Worm (Caenorhabditis elegans) whole organism, late embryonic: ENCODE measurements around the gene sru-6.

Source experiments
- Y22D7AL.16 ChIP-seq: sonication (generic microtip); optimal IDR thresholded peaks from 2 replicates; lab custom pipeline; 2016; ENCODE audit warnings: missing genetic modification characterization, missing compliant biosample characterization
- ahr-1 ChIP-seq: sonication (generic microtip); optimal IDR thresholded peaks from 2 replicates; lab custom pipeline; 2016; ENCODE audit warnings: missing genetic modification characterization, missing compliant biosample characterization
- ceh-18 ChIP-seq: sonication (generic microtip); optimal IDR thresholded peaks from 2 replicates; lab custom pipeline; 2016; ENCODE audit warnings: missing genetic modification characterization, missing compliant biosample characterization
- ceh-30 ChIP-seq: fragments of 150-350 bp; optimal IDR thresholded peaks from 2 replicates; lab custom pipeline; 2014; ENCODE audit warnings: missing biosample characterization, missing genetic modification characterization
- ceh-31 ChIP-seq: sonication (generic microtip); optimal IDR thresholded peaks from 2 replicates; lab custom pipeline; 2016; ENCODE audit warnings: missing genetic modification characterization, missing compliant biosample characterization
- ceh-34 ChIP-seq: sonication (generic microtip); optimal IDR thresholded peaks from 2 replicates; lab custom pipeline; 2016; ENCODE audit warnings: mild to moderate bottlenecking, missing genetic modification characterization, missing compliant biosample characterization
- ceh-45 ChIP-seq: fragments of 200-800 bp; sonication (Bioruptor generic); IDR thresholded peaks from 2 replicates; pipeline ENCODE4 v1.3.6; 2022; ENCODE audit warnings: missing genetic modification reagents, missing genetic modification characterization, missing compliant biosample characterization
- ceh-6 ChIP-seq: fragments of 200-800 bp; sonication (Bioruptor generic); optimal IDR thresholded peaks from 2 replicates; lab custom pipeline; 2018; ENCODE audit warnings: mild to moderate bottlenecking, missing genetic modification characterization, missing compliant biosample characterization
- che-1 ChIP-seq: sonication (generic microtip); optimal IDR thresholded peaks from 2 replicates; lab custom pipeline; 2016; ENCODE audit warnings: mild to moderate bottlenecking, missing genetic modification characterization, missing compliant biosample characterization
- dve-1 ChIP-seq: sonication (generic microtip); optimal IDR thresholded peaks from 2 replicates; lab custom pipeline; 2017; ENCODE audit warnings: antibody characterized with exemption, mild to moderate bottlenecking, missing genetic modification characterization, missing compliant biosample characterization
- elt-2 ChIP-seq: sonication (generic microtip); optimal IDR thresholded peaks from 2 replicates; lab custom pipeline; 2016; ENCODE audit warnings: missing genetic modification reagents, missing genetic modification characterization, missing compliant biosample characterization
- elt-4 ChIP-seq: sonication (generic microtip); optimal IDR thresholded peaks from 2 replicates; lab custom pipeline; 2016; ENCODE audit warnings: missing genetic modification characterization, missing compliant biosample characterization
- fkh-6 ChIP-seq: sonication (generic microtip); optimal IDR thresholded peaks from 2 replicates; lab custom pipeline; 2016; ENCODE audit warnings: missing genetic modification characterization, missing compliant biosample characterization
- hlh-15 ChIP-seq: sonication (generic microtip); optimal IDR thresholded peaks from 2 replicates; lab custom pipeline; 2016; ENCODE audit warnings: missing genetic modification characterization, missing compliant biosample characterization
- hlh-30 ChIP-seq: sonication (generic microtip); optimal IDR thresholded peaks from 2 replicates; lab custom pipeline; 2017; ENCODE audit warnings: antibody characterized with exemption, missing genetic modification characterization, missing compliant biosample characterization; ENCODE audit not compliant: insufficient read depth
- hlh-6 ChIP-seq: sonication (generic microtip); optimal IDR thresholded peaks from 2 replicates; lab custom pipeline; 2016; ENCODE audit warnings: missing genotype, missing genetic modification characterization, missing compliant biosample characterization
- lim-6 ChIP-seq: sonication (generic microtip); optimal IDR thresholded peaks from 2 replicates; lab custom pipeline; 2016; ENCODE audit warnings: missing genetic modification characterization, missing compliant biosample characterization
- madf-2 ChIP-seq: sonication (generic microtip); optimal IDR thresholded peaks from 2 replicates; lab custom pipeline; 2017; ENCODE audit warnings: missing genetic modification characterization, missing compliant biosample characterization
- nfya-1 ChIP-seq: sonication (generic microtip); optimal IDR thresholded peaks from 2 replicates; lab custom pipeline; 2017; ENCODE audit warnings: missing genetic modification characterization, mild to moderate bottlenecking, missing compliant biosample characterization, antibody characterized with exemption, moderate library complexity
- nhr-232 ChIP-seq: sonication (generic microtip); optimal IDR thresholded peaks from 2 replicates; lab custom pipeline; 2016; ENCODE audit warnings: missing genetic modification characterization, missing compliant biosample characterization
- pat-9 ChIP-seq: fragments of 200-800 bp; sonication (Bioruptor generic); optimal IDR thresholded peaks from 2 replicates; lab custom pipeline; 2018; ENCODE audit warnings: mild to moderate bottlenecking, missing genetic modification characterization, moderate library complexity, missing compliant biosample characterization
- pax-1 ChIP-seq: fragments of 150-350 bp; optimal IDR thresholded peaks from 2 replicates; lab custom pipeline; 2014; ENCODE audit warnings: missing biosample characterization, missing genetic modification characterization
- pha-4 ChIP-seq: fragments of 150-350 bp; optimal IDR thresholded peaks from 2 replicates; lab custom pipeline; 2018; ENCODE audit warnings: missing biosample characterization, missing genetic modification reagents, missing genetic modification characterization
- pqm-1 ChIP-seq: sonication (generic microtip); optimal IDR thresholded peaks from 2 replicates; lab custom pipeline; 2016; ENCODE audit warnings: missing genetic modification characterization, missing compliant biosample characterization
- ref-2 ChIP-seq: sonication (generic microtip); optimal IDR thresholded peaks from 2 replicates; lab custom pipeline; 2016; ENCODE audit warnings: missing genetic modification characterization, missing compliant biosample characterization
- rnt-1 ChIP-seq: sonication (generic microtip); optimal IDR thresholded peaks from 2 replicates; lab custom pipeline; 2016; ENCODE audit warnings: missing genetic modification characterization, missing compliant biosample characterization
- syd-9 ChIP-seq: sonication (generic microtip); optimal IDR thresholded peaks from 2 replicates; lab custom pipeline; 2016; ENCODE audit warnings: mild to moderate bottlenecking, missing genetic modification characterization, moderate library complexity, missing compliant biosample characterization
- unc-55 ChIP-seq: sonication (generic microtip); optimal IDR thresholded peaks from 2 replicates; lab custom pipeline; 2017; ENCODE audit warnings: missing biosample characterization, missing genetic modification reagents, missing genetic modification characterization

Gene sru-6

DNA sequence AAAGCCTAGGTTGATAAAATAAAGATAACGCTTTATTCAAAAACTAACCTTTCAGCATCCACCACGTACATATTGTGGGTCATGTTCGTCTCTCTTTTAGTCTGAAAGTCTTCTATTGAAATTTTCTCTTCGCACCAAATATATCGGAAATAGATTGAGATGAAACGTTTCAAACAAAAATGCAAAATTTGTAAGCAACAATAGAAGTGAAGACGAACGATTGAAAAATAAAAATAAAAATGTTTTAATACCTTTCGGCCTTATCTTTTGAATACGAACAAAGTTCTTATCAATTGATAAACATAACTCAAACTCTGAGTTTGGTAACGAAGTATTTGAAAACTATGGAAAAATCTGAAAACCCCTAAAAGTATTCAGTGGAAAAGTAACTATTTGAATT, 42.7 kb downstream of the sru-6 start, which contains the start of gene F56H11.2:
Gene F56H11.2, minus strand, starts transcription at position 101 of the 400 bp plus-strand sequence.
- TF ChIP-seq ceh-30 (no peak), ceh-34 (no peak), ceh-31 (no peak)

DNA sequence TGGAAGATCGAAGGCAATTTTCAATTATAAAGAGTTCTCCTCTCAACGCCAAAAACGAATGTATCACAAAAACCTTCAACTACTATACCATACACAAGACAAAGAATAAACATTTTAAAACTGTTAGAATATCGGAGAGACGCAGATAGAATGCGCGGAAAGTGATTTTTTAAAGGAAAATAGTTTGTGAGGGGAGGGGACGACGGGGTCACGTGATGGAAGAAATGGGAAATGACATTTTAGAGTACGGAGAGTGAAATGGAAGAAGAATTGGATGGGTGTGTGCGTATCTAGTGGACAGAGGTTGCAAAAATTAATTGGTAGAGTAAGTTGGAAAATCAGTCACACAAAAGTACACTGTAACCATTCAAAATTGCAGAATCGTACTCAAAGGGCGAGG, 43.9 kb downstream of the sru-6 start:
- TF ChIP-seq ceh-45 (no peak), lim-6 (tag; lab: Kevin White, UChicago) (no peak), nhr-232 (tag; lab: Kevin White, UChicago) (no peak), hlh-30 (tag; lab: Kevin White, UChicago) (peak; percentile 78)
- TF ChIP-seq, all 69 proteins: peak for 1

DNA sequence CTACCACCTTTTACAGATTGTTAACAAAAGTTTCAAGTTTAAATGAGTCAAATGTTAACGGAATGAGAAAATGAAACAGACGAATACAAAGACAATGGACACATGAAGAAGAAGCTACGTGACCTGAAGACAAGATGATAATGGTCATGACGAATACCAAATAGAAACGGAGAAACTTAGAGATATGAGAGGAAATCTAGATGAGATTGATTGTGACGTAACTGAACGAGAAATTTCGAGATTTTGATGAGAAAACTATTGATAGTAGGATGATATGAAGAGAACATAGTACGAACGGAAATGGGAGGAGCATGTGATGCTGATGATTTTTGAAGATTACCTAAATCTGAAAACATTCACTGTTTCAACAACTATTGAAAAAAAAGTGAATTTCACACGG, 44.7 kb downstream of the sru-6 start:
- TF ChIP-seq ahr-1 (tag; lab: Kevin White, UChicago) (no peak), pax-1 (tag; lab: Kevin White, UChicago) (no peak)

DNA sequence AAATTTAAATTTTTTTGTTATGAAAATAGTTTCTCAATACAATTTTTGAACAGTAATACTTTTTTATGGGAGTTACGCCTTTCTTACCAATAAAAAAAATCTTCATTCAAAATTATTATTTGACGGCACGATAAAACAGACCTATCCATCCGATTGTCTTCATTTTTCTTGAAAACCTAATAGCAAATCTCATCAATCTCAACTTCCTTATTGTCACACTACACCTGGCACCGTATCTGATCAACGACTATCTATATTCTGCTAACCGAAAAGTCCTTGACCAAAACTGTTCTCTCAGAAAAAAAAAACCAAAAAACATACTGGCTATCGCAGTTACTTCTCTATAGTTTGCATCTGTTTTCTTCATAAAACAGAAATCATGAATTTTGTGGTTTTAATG, 45.7 kb downstream of the sru-6 start:
- no peak for TF ChIP-seq pqm-1 (tag; lab: Kevin White, UChicago)
- TF ChIP-seq madf-2 (tag; lab: Kevin White, UChicago): no peak
- TF ChIP-seq fkh-6: no peak
- TF ChIP-seq syd-9: no peak
- no peak for TF ChIP-seq pha-4 (tag; lab: Kevin White, UChicago)
- no peak for TF ChIP-seq ahr-1 (tag; lab: Kevin White, UChicago)
- no peak for TF ChIP-seq ceh-30
- TF ChIP-seq ceh-6 (GFP tag; lab: Kevin White, UChicago): no peak
- TF ChIP-seq elt-4 (tag; lab: Kevin White, UChicago): no peak
- TF ChIP-seq pat-9: no peak
- TF ChIP-seq che-1 (tag; lab: Kevin White, UChicago): no peak
- TF ChIP-seq elt-2 (tag; lab: Kevin White, UChicago): no peak
- TF ChIP-seq dve-1 (tag; lab: Kevin White, UChicago): no peak
- TF ChIP-seq hlh-6: no peak
- no peak for TF ChIP-seq hlh-15 (tag; lab: Kevin White, UChicago)

DNA sequence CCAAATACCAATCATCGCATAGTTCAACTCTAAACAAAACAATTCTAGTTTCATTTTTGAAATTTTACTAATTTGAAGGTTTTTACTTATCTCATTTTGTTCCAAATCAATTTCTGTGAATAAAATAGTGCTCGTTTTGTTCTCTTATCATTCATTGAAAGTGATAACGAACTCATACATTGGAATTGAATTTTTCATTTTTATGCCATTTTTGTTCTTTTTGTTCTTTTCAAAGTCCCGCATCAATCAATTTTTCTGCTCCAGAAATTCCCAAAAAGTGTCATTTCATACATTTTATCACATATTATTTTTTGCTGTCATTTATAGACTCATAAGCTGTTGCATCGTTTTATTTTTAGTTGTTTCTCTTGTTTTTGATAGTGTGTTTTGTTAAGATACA, 47.1 kb downstream of the sru-6 start:
- TF ChIP-seq pat-9 (no peak), elt-2 (tag; lab: Kevin White, UChicago) (peak; percentile 2)

DNA sequence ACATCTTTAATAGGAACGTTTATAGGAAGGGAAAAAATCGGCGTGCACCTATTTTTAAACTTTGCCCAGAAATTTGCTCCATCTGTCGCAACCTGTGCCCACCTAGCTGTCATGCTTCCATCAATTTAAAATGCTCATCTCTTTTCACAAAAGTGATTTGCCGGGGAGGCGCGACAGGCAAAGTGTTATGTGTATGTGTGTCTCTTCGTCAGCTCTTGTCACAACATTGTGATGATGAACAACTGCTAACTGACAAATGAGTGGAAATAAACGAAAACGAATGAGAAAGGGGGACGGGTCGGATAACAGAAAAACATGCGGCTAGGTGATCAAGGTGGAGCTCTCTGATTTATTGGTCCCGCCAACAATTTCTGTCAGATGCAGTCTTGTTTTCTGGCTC, 47.8 kb downstream of the sru-6 start:
- TF ChIP-seq unc-55 (peak; percentile 96), rnt-1 (tag; lab: Kevin White, UChicago) (peak; percentile 28), Y22D7AL.16 (tag; lab: Kevin White, UChicago) (no peak), ceh-18 (tag; lab: Kevin White, UChicago) (peak; percentile 66)

DNA sequence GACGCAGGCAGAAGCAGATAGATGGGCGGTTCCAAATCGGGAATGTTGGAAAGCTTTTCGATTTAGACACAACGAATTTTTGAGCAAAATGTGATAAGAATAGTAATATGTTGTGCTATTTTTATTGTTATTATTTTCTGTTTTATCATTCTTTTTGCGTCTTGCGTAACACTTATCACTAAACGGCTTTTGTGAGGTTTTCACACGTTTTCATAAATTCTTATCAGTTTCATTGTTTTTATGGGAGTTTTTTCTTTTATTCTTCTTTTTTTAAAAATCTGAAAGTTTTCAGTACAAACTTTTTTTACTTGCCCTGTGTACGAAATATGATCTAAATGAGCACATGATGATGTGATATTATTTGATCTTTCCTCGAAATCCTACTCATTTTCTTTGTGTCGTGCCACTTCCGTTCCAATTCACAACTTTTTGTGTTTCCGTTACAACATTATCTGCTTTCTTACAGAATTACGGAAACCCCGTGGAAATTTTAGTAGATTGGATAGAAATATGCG, 50.0 kb downstream of the sru-6 start, which contains the start of gene fbl-1:
Gene fbl-1, plus strand, starts transcription at position 465 of the 515 bp plus-strand sequence.
- TF ChIP-seq elt-4 (tag; lab: Kevin White, UChicago) (no peak), unc-55 (no peak), nfya-1 (no peak), ref-2 (no peak), hlh-6 (no peak)
